Fruit fly (Drosophila melanogaster) whole organism, adult: Measurements from ENCODE around the gene CG12541.

Experiments
- CG12768 ChIP-seq: fragments of 200-800 bp; sonication (Bioruptor generic); optimal IDR thresholded peaks from 2 replicates; lab custom pipeline; 2017; ENCODE audit warnings: missing biosample characterization, missing genetic modification characterization, mild to moderate bottlenecking, moderate library complexity, missing genetic modification reagents
- CG14711 ChIP-seq: fragments of 200-800 bp; sonication (Bioruptor generic); optimal IDR thresholded peaks from 2 replicates; lab custom pipeline; 2018; ENCODE audit warnings: missing biosample characterization, mild to moderate bottlenecking, missing genetic modification characterization, moderate library complexity
- CG1620 ChIP-seq: fragments of 200-800 bp; sonication (Bioruptor generic); optimal IDR thresholded peaks from 2 replicates; lab custom pipeline; 2016; ENCODE audit warnings: missing biosample characterization, missing genetic modification characterization
- CG7101 ChIP-seq: fragments of 200-800 bp; sonication (Bioruptor generic); optimal IDR thresholded peaks from 2 replicates; lab custom pipeline; 2018; ENCODE audit warnings: missing biosample characterization, mild to moderate bottlenecking, missing genetic modification characterization, moderate library complexity
- Clk ChIP-seq: fragments of 200-800 bp; sonication (Bioruptor generic); optimal IDR thresholded peaks from 2 replicates; lab custom pipeline; 2017; ENCODE audit warnings: missing biosample characterization, missing genetic modification characterization
- Hr96 ChIP-seq: fragments of 200-800 bp; sonication (Bioruptor generic); optimal IDR thresholded peaks from 2 replicates; lab custom pipeline; 2016; ENCODE audit warnings: missing biosample characterization, missing genetic modification characterization
- Mnt ChIP-seq: fragments of 200-800 bp; sonication (Bioruptor generic); optimal IDR thresholded peaks from 2 replicates; lab custom pipeline; 2016; ENCODE audit warnings: missing biosample characterization, mild to moderate bottlenecking, missing genetic modification characterization
- bab1 ChIP-seq: fragments of 200-800 bp; sonication (Bioruptor generic); optimal IDR thresholded peaks from 3 replicates; lab custom pipeline; 2019; ENCODE audit warnings: missing biosample characterization, mild to moderate bottlenecking, missing genetic modification characterization, moderate library complexity
- kay ChIP-seq: fragments of 200-800 bp; sonication (Bioruptor generic); peaks from one replicate; lab custom pipeline; 2016; ENCODE audit warnings: missing biosample characterization, missing genetic modification characterization, borderline replicate concordance
- pad ChIP-seq: fragments of 200-800 bp; sonication (Bioruptor generic); optimal IDR thresholded peaks from 3 replicates; lab custom pipeline; 2017; ENCODE audit warnings: missing biosample characterization, missing genetic modification characterization, mild to moderate bottlenecking, moderate library complexity, missing genetic modification reagents
- toe ChIP-seq: fragments of 200-800 bp; sonication (Bioruptor generic); optimal IDR thresholded peaks from 2 replicates; lab custom pipeline; 2016; ENCODE audit warnings: missing biosample characterization, missing genetic modification characterization

Gene CG12541

dm6 chrX:6973340-6973739 is 92.5 kb downstream of the CG12541 start, which contains the start of gene CG3040:
TSS of gene CG3040 (minus strand) at chrX:6973393.
- TF ChIP-seq pad (GFP tag; lab: Kevin White, UChicago) (no peak), CG14711 (tag; lab: Kevin White, UChicago) (peak; percentile 53), Hr96 (GFP tag; lab: Kevin White, UChicago) (no peak), kay (peak; percentile 3), toe (GFP tag; lab: Kevin White, UChicago) (no peak), Clk (no peak), CG1620 (GFP tag; lab: Kevin White, UChicago) (peak; percentile 33), bab1 (peak; percentile 69), CG7101 (tag; lab: Kevin White, UChicago) (peak; percentile 29), Mnt (GFP tag; lab: Kevin White, UChicago) (no peak), CG12768 (GFP tag; lab: Kevin White, UChicago) (no peak)
